Worm (Caenorhabditis elegans) whole organism, L4/young adult: Measurements from ENCODE around the gene str-35.

Experiments
- dao-5 ChIP-seq: sonication (generic microtip); optimal IDR thresholded peaks from 2 replicates; lab custom pipeline; 2016; ENCODE audit warnings: missing genotype, missing genetic modification characterization, moderate library complexity, missing compliant biosample characterization
- him-1 ChIP-seq: sonication (generic microtip); optimal IDR thresholded peaks from 2 replicates; lab custom pipeline; 2016; ENCODE audit warnings: missing genotype, missing genetic modification reagents, missing genetic modification characterization, missing compliant biosample characterization

- TF ChIP-seq him-1 (tag; lab: Kevin White, UChicago) (no peak), dao-5 (tag; lab: Kevin White, UChicago) (no peak)
Observed at ce11 chrV:4501974-4502373, 27.3 kb downstream of the str-35 start.
